Worm (Caenorhabditis elegans): ENCODE data around the gene C50F7.6.

DNA sequence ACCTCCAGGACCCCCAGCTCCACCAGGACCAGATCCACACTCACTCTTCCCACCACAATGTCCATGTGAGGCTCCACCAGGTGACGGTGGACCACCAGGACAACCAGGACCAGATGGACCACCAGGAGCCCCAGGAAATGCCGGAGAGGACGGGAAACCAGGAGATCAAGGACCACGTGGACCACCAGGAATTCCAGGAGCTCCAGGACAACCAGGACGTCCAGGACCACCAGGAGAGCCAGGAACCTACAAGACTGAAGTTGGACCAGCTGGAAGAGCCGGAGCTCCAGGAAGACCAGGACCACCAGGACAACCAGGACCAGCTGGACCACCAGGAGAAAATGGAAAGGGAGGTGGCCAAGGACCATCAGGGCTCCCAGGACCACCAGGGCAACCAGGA is 31.1 kb upstream of the C50F7.6 start:
- TF ChIP-seq K02D7.2 (tag; optimal IDR thresholded peaks at IDR 0.05), result no peak
- TF ChIP-seq tbx-2 (tag; optimal IDR thresholded peaks at IDR 0.05), result no peak
- TF ChIP-seq ceh-2 (tag; optimal IDR thresholded peaks at IDR 0.05), result no peak
- TF ChIP-seq pqm-1 (tag; optimal IDR thresholded peaks at IDR 0.05), result no peak
- no peak for TF ChIP-seq hlh-13 (GFP tag; optimal IDR thresholded peaks at IDR 0.05)
- no peak for TF ChIP-seq nhr-11 (tag; optimal IDR thresholded peaks at IDR 0.05)
- no peak for TF ChIP-seq ceh-19 (GFP tag; optimal IDR thresholded peaks at IDR 0.05)
- TF ChIP-seq fkh-10 (GFP tag; optimal IDR thresholded peaks at IDR 0.05), result no peak
- no peak for TF ChIP-seq dve-1 (tag; optimal IDR thresholded peaks at IDR 0.05)

All from whole organism, late embryonic.